Fruit fly (Drosophila melanogaster): ENCODE results near the gene Csl4.

Gene Csl4

dm6 chr2L:11130151-11131008 is 7.0 kb upstream of the Csl4 start, which contains the start of the genes RfC38 and CG4751 (continued):
- TF ChIP-seq ac (GFP tag; optimal IDR thresholded peaks at IDR 0.05): no peak
- peak; percentile 89 for TF ChIP-seq gfzf (GFP tag; optimal IDR thresholded peaks at IDR 0.05)
- no peak for TF ChIP-seq CG12219 (GFP tag; optimal IDR thresholded peaks at IDR 0.05)
- no peak for TF ChIP-seq CG17568 (GFP tag; optimal IDR thresholded peaks at IDR 0.05)
- no peak for TF ChIP-seq peb (GFP tag; IDR thresholded peaks at IDR 0.05)
- no peak for TF ChIP-seq ERR (GFP tag; optimal IDR thresholded peaks at IDR 0.05)
- no peak for TF ChIP-seq fd3F (GFP tag; optimal IDR thresholded peaks at IDR 0.05)
- TF ChIP-seq CG16813 (GFP tag; IDR thresholded peaks at IDR 0.05; ENCODE audit: partially characterized antibody): peak; percentile 63
- TF ChIP-seq CG7556 (GFP tag; optimal IDR thresholded peaks at IDR 0.05): no peak
- TF ChIP-seq chm (GFP tag; IDR thresholded peaks at IDR 0.05): 0 out of 2 replicates have a peak, but pooled peaks have one; percentile 14
- no peak for TF ChIP-seq bowl (GFP tag; IDR thresholded peaks at IDR 0.05)
- no peak; the same call in 1 of the 2 replicates for TF ChIP-seq CkIIα-i1 (GFP tag; IDR thresholded peaks at IDR 0.05)
- TF ChIP-seq lab (GFP tag; optimal IDR thresholded peaks at IDR 0.05): no peak
- TF ChIP-seq CG8388 (GFP tag; optimal IDR thresholded peaks at IDR 0.05): no peak
- no peak for TF ChIP-seq cwo (GFP tag; optimal IDR thresholded peaks at IDR 0.05)
- no peak for TF ChIP-seq MTF-1 (GFP tag; optimal IDR thresholded peaks at IDR 0.05; ENCODE audit: borderline replicate concordance)
- no peak for TF ChIP-seq Nf-YC (tag; optimal IDR thresholded peaks at IDR 0.05)
- no peak for TF ChIP-seq Nf-YA (GFP tag; IDR thresholded peaks at IDR 0.05)
- no peak for TF ChIP-seq Dip2 (GFP tag; IDR thresholded peaks at IDR 0.05)
- TF ChIP-seq Rfx (GFP tag; IDR thresholded peaks at IDR 0.05): no peak; the same call in 1 of the 2 replicates
- TF ChIP-seq Camta (GFP tag; optimal IDR thresholded peaks at IDR 0.05): no peak
- no peak for TF ChIP-seq CG14014 (GFP tag; IDR thresholded peaks at IDR 0.05)
- no peak for TF ChIP-seq Pdp1 (GFP tag; optimal IDR thresholded peaks at IDR 0.05)
- TF ChIP-seq disco-r (GFP tag; optimal IDR thresholded peaks at IDR 0.05): no peak
- TF ChIP-seq H2.0 (GFP tag; IDR thresholded peaks at IDR 0.05): no peak
- no peak for TF ChIP-seq CG3407 (GFP tag; optimal IDR thresholded peaks at IDR 0.05)
- TF ChIP-seq CG12659 (GFP tag; optimal IDR thresholded peaks at IDR 0.05): peak; percentile 71
- TF ChIP-seq CG2678 (tag; optimal IDR thresholded peaks at IDR 0.05): no peak
- TF ChIP-seq scrt (GFP tag; optimal IDR thresholded peaks at IDR 0.05): no peak
- TF ChIP-seq CG15011 (GFP tag; optimal IDR thresholded peaks at IDR 0.05): no peak
- no peak for TF ChIP-seq CG11723 (GFP tag; optimal IDR thresholded peaks at IDR 0.05)
- no peak for TF ChIP-seq CG10147 (GFP tag; optimal IDR thresholded peaks at IDR 0.05)
- TF ChIP-seq NC2α (GFP tag; optimal IDR thresholded peaks at IDR 0.05): no peak
- no peak for TF ChIP-seq CG11560 (tag; IDR thresholded peaks at IDR 0.05)
- no peak for TF ChIP-seq CG3847 (GFP tag; IDR thresholded peaks at IDR 0.05)
- no peak for TF ChIP-seq CG1603 (tag; optimal IDR thresholded peaks at IDR 0.05)
- TF ChIP-seq ewg (GFP tag; optimal IDR thresholded peaks at IDR 0.05): no peak
- TF ChIP-seq CG1792 (GFP tag; optimal IDR thresholded peaks at IDR 0.05): no peak
- peak; percentile 67 for TF ChIP-seq knrl (GFP tag; IDR thresholded peaks at IDR 0.05; ENCODE audit: partially characterized antibody)
- peak; percentile 84 for TF ChIP-seq Dll (GFP tag; IDR thresholded peaks at IDR 0.05; ENCODE audit: partially characterized antibody)
- TF ChIP-seq Hsf (GFP tag; optimal IDR thresholded peaks at IDR 0.05): no peak
- no peak for TF ChIP-seq sens-2 (GFP tag; IDR thresholded peaks at IDR 0.05)
- no peak for TF ChIP-seq CG8765 (GFP tag; IDR thresholded peaks at IDR 0.05)
- no peak for TF ChIP-seq Mes4 (GFP tag; optimal IDR thresholded peaks at IDR 0.05)
- TF ChIP-seq CG6654 (GFP tag; optimal IDR thresholded peaks at IDR 0.05): no peak
- no peak for TF ChIP-seq CG14965 (GFP tag; optimal IDR thresholded peaks at IDR 0.05; ENCODE audit: borderline replicate concordance)
- no peak for TF ChIP-seq CG13123 (GFP tag; optimal IDR thresholded peaks at IDR 0.05)
- peak; percentile 87 for TF ChIP-seq CG9797 (GFP tag; optimal IDR thresholded peaks at IDR 0.05)

Data from whole organism, embryonic.